Fruit fly (Drosophila melanogaster) whole organism: ENCODE data around the gene CG7884.

Experiments used
- CG8478 ChIP-seq: fragments of >200 bp; optimal IDR thresholded peaks from 2 replicates; lab custom pipeline; 2018; ENCODE audit warnings: inconsistent platforms
- Dll ChIP-seq: fragments of >200 bp; optimal IDR thresholded peaks from 2 replicates; lab custom pipeline; 2017
- EcR ChIP-seq, 2 experiments: fragments of >200 bp; optimal IDR thresholded peaks; 2 replicates each; lab custom pipeline; 2017; ENCODE audit warnings: missing biosample characterization in 2 of 2, missing genetic modification characterization in 2 of 2, missing genetic modification reagents in 2 of 2
- pan ChIP-seq: fragments of >200 bp; optimal IDR thresholded peaks from 2 replicates; lab custom pipeline; 2017
- psq ChIP-seq: fragments of >200 bp; optimal IDR thresholded peaks from 2 replicates; lab custom pipeline; 2017

DNA sequence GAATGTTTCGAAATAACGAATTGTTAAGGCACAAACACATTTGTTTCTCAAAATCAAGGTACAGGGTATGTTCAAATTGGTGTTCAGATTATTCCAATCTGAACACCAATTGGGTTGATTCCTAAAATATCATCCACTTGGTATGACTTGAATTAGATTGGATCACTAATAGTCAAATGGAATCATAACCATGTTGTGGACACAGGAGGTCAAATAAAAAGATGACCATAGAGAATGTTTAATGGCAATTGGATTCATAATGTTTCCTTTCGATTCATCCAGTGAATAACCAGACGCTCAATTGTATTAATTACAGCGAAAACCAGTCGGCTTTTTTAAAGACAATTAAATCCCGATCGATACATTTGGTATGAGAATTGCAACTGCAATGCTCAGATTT, 29.4 kb upstream of the CG7884 start:
- TF ChIP-seq psq (lab: Kevin White, UChicago) (no peak), EcR (GFP tag; optimal IDR thresholded peaks at IDR 0.05; lab: Kevin White, UChicago) (no peak), Dll (lab: Kevin White, UChicago) (no peak), pan (lab: Kevin White, UChicago) (no peak), CG8478 (no peak)
